Fruit fly (Drosophila melanogaster) whole organism, prepupa: ENCODE measurements around the gene CG6142.
A peak's percentile ranks its signal among the peaks of the same experiment; 100 is the strongest.

Experiments
- Blimp-1 ChIP-seq: fragments of 200-800 bp; sonication (Bioruptor generic); optimal IDR thresholded peaks from 3 replicates; lab custom pipeline; 2017; ENCODE audit warnings: missing biosample characterization, missing genetic modification characterization, mild to moderate bottlenecking, moderate library complexity, missing genetic modification reagents
- CG10631 ChIP-seq: fragments of 200-800 bp; sonication (Bioruptor generic); optimal IDR thresholded peaks from 2 replicates; lab custom pipeline; 2016; ENCODE audit warnings: missing biosample characterization, missing genetic modification characterization
- CG15336 ChIP-seq: fragments of 200-800 bp; sonication (Bioruptor generic); IDR thresholded peaks from 2 replicates; pipeline ENCODE4 v1.3.6; 2022; ENCODE audit warnings: missing biosample characterization, missing genetic modification characterization
- CG1621 ChIP-seq: fragments of 200-800 bp; sonication (Bioruptor generic); optimal IDR thresholded peaks from 3 replicates; lab custom pipeline; 2018; ENCODE audit warnings: missing biosample characterization, mild to moderate bottlenecking, missing genetic modification characterization
- CG16779 ChIP-seq: fragments of 200-800 bp; sonication (Bioruptor generic); optimal IDR thresholded peaks from 3 replicates; lab custom pipeline; 2017; ENCODE audit warnings: missing biosample characterization, mild to moderate bottlenecking, missing genetic modification characterization
- CG31627 ChIP-seq: fragments of 200-800 bp; sonication (Bioruptor generic); optimal IDR thresholded peaks from 3 replicates; lab custom pipeline; 2016; ENCODE audit warnings: missing biosample characterization, missing genetic modification characterization
- CG32006 ChIP-seq: fragments of 200-800 bp; sonication (Bioruptor generic); optimal IDR thresholded peaks from 3 replicates; lab custom pipeline; 2017; ENCODE audit warnings: missing biosample characterization, mild to moderate bottlenecking, missing genetic modification characterization
- CG3919 ChIP-seq: fragments of 200-800 bp; sonication (Bioruptor generic); optimal IDR thresholded peaks from 3 replicates; lab custom pipeline; 2016; ENCODE audit warnings: missing biosample characterization, missing genetic modification characterization
- CG6163 ChIP-seq: fragments of 200-800 bp; sonication (Bioruptor generic); IDR thresholded peaks from 3 replicates; pipeline ENCODE4 v1.3.6; 2022; ENCODE audit warnings: missing biosample characterization, missing genetic modification characterization
- CG6276 ChIP-seq: fragments of 200-800 bp; sonication (Bioruptor generic); optimal IDR thresholded peaks from 2 replicates; lab custom pipeline; 2017; ENCODE audit warnings: missing biosample characterization, mild to moderate bottlenecking, missing genetic modification characterization
- CG6792 ChIP-seq: fragments of 200-800 bp; sonication (Bioruptor generic); optimal IDR thresholded peaks from 3 replicates; lab custom pipeline; 2016; ENCODE audit warnings: missing biosample characterization, missing genetic modification characterization
- CG6808 ChIP-seq: fragments of 200-800 bp; sonication (Bioruptor generic); optimal IDR thresholded peaks from 3 replicates; lab custom pipeline; 2017; ENCODE audit warnings: missing biosample characterization, missing genetic modification characterization, mild to moderate bottlenecking, moderate library complexity, missing genetic modification reagents
- CG7368 ChIP-seq: fragments of 200-800 bp; sonication (Bioruptor generic); optimal IDR thresholded peaks from 3 replicates; lab custom pipeline; 2016; ENCODE audit warnings: missing biosample characterization, missing genetic modification characterization
- CG8119 ChIP-seq: fragments of 200-800 bp; sonication (Bioruptor generic); IDR thresholded peaks from 3 replicates; pipeline ENCODE4 v1.3.6; 2022; ENCODE audit warnings: missing biosample characterization, missing genetic modification characterization
- CG8319 ChIP-seq: fragments of 200-800 bp; sonication (Bioruptor generic); optimal IDR thresholded peaks from 3 replicates; lab custom pipeline; 2016; ENCODE audit warnings: missing biosample characterization, missing genetic modification characterization
- CG8632 ChIP-seq: fragments of 200-800 bp; sonication (Bioruptor generic); optimal IDR thresholded peaks from 3 replicates; lab custom pipeline; 2016; ENCODE audit warnings: missing biosample characterization, missing genetic modification characterization
- CG9139 ChIP-seq: fragments of 200-800 bp; sonication (Bioruptor generic); optimal IDR thresholded peaks from 3 replicates; lab custom pipeline; 2017; ENCODE audit warnings: missing biosample characterization, mild to moderate bottlenecking, missing genetic modification characterization
- Eip75B ChIP-seq: fragments of 200-800 bp; sonication (Bioruptor generic); optimal IDR thresholded peaks from 3 replicates; lab custom pipeline; 2016; ENCODE audit warnings: missing biosample characterization, missing genetic modification characterization
- Eip78C ChIP-seq: fragments of 200-800 bp; sonication (Bioruptor generic); peaks from one replicate; lab custom pipeline; 2016; ENCODE audit warnings: missing biosample characterization, missing genetic modification characterization
- Eip93F ChIP-seq: fragments of 200-800 bp; sonication (Bioruptor generic); optimal IDR thresholded peaks from 2 replicates; lab custom pipeline; 2016; ENCODE audit warnings: missing biosample characterization, mild to moderate bottlenecking, missing genetic modification characterization
- Ets21C ChIP-seq: fragments of 200-800 bp; sonication (Bioruptor generic); optimal IDR thresholded peaks from 3 replicates; lab custom pipeline; 2016; ENCODE audit warnings: missing biosample characterization, missing genetic modification characterization
- Ets96B ChIP-seq: fragments of 200-800 bp; optimal IDR thresholded peaks from 2 replicates; lab custom pipeline; 2019; ENCODE audit warnings: missing biosample characterization, mild to moderate bottlenecking, missing genetic modification characterization, moderate library complexity
- Gug ChIP-seq: fragments of 200-800 bp; sonication (Bioruptor generic); IDR thresholded peaks from 2 replicates; pipeline ENCODE4 v1.3.6; 2022; ENCODE audit warnings: missing biosample characterization, missing genetic modification characterization
- Hr38 ChIP-seq: sonication (Bioruptor generic); optimal IDR thresholded peaks from 2 replicates; lab custom pipeline; 2016; ENCODE audit warnings: missing biosample characterization, missing genetic modification characterization
- Hr39 ChIP-seq: fragments of 200-800 bp; sonication (Bioruptor generic); optimal IDR thresholded peaks from 2 replicates; lab custom pipeline; 2016; ENCODE audit warnings: missing biosample characterization, missing genetic modification characterization
- Hr4 ChIP-seq: fragments of 200-800 bp; sonication (Bioruptor generic); optimal IDR thresholded peaks from 3 replicates; lab custom pipeline; 2016; ENCODE audit warnings: missing biosample characterization, missing genetic modification characterization
- Lpt ChIP-seq: fragments of 200-800 bp; sonication (Bioruptor generic); optimal IDR thresholded peaks from 3 replicates; lab custom pipeline; 2016; ENCODE audit warnings: missing biosample characterization, missing genetic modification characterization
- Met ChIP-seq: fragments of 200-800 bp; sonication (Bioruptor generic); optimal IDR thresholded peaks from 3 replicates; lab custom pipeline; 2016; ENCODE audit warnings: missing biosample characterization, missing genetic modification characterization
- OdsH ChIP-seq: fragments of 200-800 bp; sonication (Bioruptor generic); optimal IDR thresholded peaks from 3 replicates; lab custom pipeline; 2016; ENCODE audit warnings: missing biosample characterization, missing genetic modification characterization
- Smox ChIP-seq: fragments of 200-800 bp; sonication (Bioruptor generic); optimal IDR thresholded peaks from 3 replicates; lab custom pipeline; 2016; ENCODE audit warnings: missing biosample characterization, missing genetic modification characterization
- Sox102F ChIP-seq: fragments of 200-800 bp; sonication (Bioruptor generic); optimal IDR thresholded peaks from 2 replicates; lab custom pipeline; 2016; ENCODE audit warnings: missing biosample characterization, mild to moderate bottlenecking, missing genetic modification characterization
- Sox14 ChIP-seq: fragments of 200-800 bp; sonication (Bioruptor generic); optimal IDR thresholded peaks from 3 replicates; lab custom pipeline; 2016; ENCODE audit warnings: missing biosample characterization, missing genetic modification characterization
- Sox15 ChIP-seq: fragments of 200-800 bp; sonication (Bioruptor generic); optimal IDR thresholded peaks from 3 replicates; lab custom pipeline; 2016; ENCODE audit warnings: missing biosample characterization, missing genetic modification characterization
- achi ChIP-seq: fragments of 200-800 bp; sonication (Bioruptor generic); optimal IDR thresholded peaks from 3 replicates; lab custom pipeline; 2016; ENCODE audit warnings: missing biosample characterization, missing genetic modification characterization
- acj6 ChIP-seq: fragments of 200-800 bp; sonication (Bioruptor generic); optimal IDR thresholded peaks from 3 replicates; lab custom pipeline; 2016; ENCODE audit warnings: missing biosample characterization, missing genetic modification characterization
- cyc ChIP-seq: fragments of 200-800 bp; sonication (Bioruptor generic); optimal IDR thresholded peaks from 3 replicates; lab custom pipeline; 2016; ENCODE audit warnings: missing biosample characterization, missing genetic modification characterization
- eg ChIP-seq: fragments of 200-800 bp; sonication (Bioruptor generic); IDR thresholded peaks from 3 replicates; pipeline ENCODE4 v1.3.6; 2022; ENCODE audit warnings: missing biosample characterization, missing genetic modification characterization
- fd85E ChIP-seq: fragments of 200-800 bp; sonication (Bioruptor generic); optimal IDR thresholded peaks from 3 replicates; lab custom pipeline; 2016; ENCODE audit warnings: missing biosample characterization, missing genetic modification characterization
- lz ChIP-seq: fragments of 200-800 bp; sonication (Bioruptor generic); optimal IDR thresholded peaks from 3 replicates; lab custom pipeline; 2016; ENCODE audit warnings: missing biosample characterization, missing genetic modification characterization
- net ChIP-seq: fragments of 200-800 bp; sonication (Bioruptor generic); optimal IDR thresholded peaks from 3 replicates; lab custom pipeline; 2016; ENCODE audit warnings: missing biosample characterization, missing genetic modification characterization
- pdm3 ChIP-seq: fragments of 200-800 bp; sonication (Bioruptor generic); optimal IDR thresholded peaks from 3 replicates; lab custom pipeline; 2016; ENCODE audit warnings: missing biosample characterization, missing genetic modification characterization
- salr ChIP-seq, 2 experiments: fragments of 200-800 bp; sonication (Bioruptor generic); optimal IDR thresholded peaks; 3 replicates each; lab custom pipeline; 2016 to 2018; ENCODE audit warnings: missing biosample characterization in 2 of 2, missing genetic modification characterization in 2 of 2, mild to moderate bottlenecking in 1 of 2
- svp ChIP-seq: fragments of 200-800 bp; sonication (Bioruptor generic); peaks from one replicate; lab custom pipeline; 2016; ENCODE audit warnings: missing biosample characterization, missing genetic modification characterization
- vri ChIP-seq: fragments of 200-800 bp; sonication (Bioruptor generic); optimal IDR thresholded peaks from 3 replicates; lab custom pipeline; 2016; ENCODE audit warnings: missing biosample characterization, mild to moderate bottlenecking, missing genetic modification characterization

The CG6142 gene

dm6 chr3R:26132854-26133253, at the start of gene CG6142:
TSS of gene CG6142 (plus strand) at chr3R:26133154.
- no peak for TF ChIP-seq CG31627 (GFP tag; lab: Kevin White, UChicago)
- peak; percentile 1 for TF ChIP-seq CG1621 (tag; lab: Kevin White, UChicago)

dm6 chr3R:26095551-26095950, 37.4 kb upstream of the CG6142 start:
- TF ChIP-seq Smox (GFP tag; lab: Kevin White, UChicago) (no peak), Eip78C (peak; percentile 53), svp (GFP tag; lab: Kevin White, UChicago) (peak; percentile 51), Sox15 (GFP tag; lab: Kevin White, UChicago) (no peak)

dm6 chr3R:26096192-26096591, 36.8 kb upstream of the CG6142 start:
- TF ChIP-seq CG3919 (GFP tag; lab: Kevin White, UChicago) (peak; percentile 72), eg (GFP tag; lab: Robert Waterston, UW) (no peak)

dm6 chr3R:26098502-26099210, 34.3 kb upstream of the CG6142 start, which contains the start of gene dysf:
TSS of gene dysf (minus strand) at chr3R:26098711.
- peak; percentile 70 for TF ChIP-seq CG6792 (GFP tag; lab: Kevin White, UChicago)
- peak; percentile 55 for TF ChIP-seq CG9139 (GFP tag; lab: Kevin White, UChicago)
- no peak for TF ChIP-seq Eip75B (GFP tag; lab: Kevin White, UChicago)
- TF ChIP-seq Met (GFP tag; lab: Kevin White, UChicago), result peak; percentile 52
- no peak for TF ChIP-seq fd85E
- peak; percentile 11 for TF ChIP-seq CG31627 (GFP tag; lab: Kevin White, UChicago)
- TF ChIP-seq Hr4, result peak; percentile 34
- TF ChIP-seq lz (GFP tag; lab: Kevin White, UChicago), result peak; percentile 33
- TF ChIP-seq CG16779 (tag; lab: Kevin White, UChicago), result peak; percentile 37
- peak in 1 of 2 experiments; percentile 77 for TF ChIP-seq salr (GFP tag; optimal IDR thresholded peaks at IDR 0.05; lab: Kevin White, UChicago)
- TF ChIP-seq Hr39 (GFP tag; lab: Kevin White, UChicago), result peak; percentile 27
- TF ChIP-seq svp (GFP tag; lab: Kevin White, UChicago), result peak; percentile 69
- TF ChIP-seq cyc, result peak; percentile 50
- peak; percentile 57 for TF ChIP-seq CG8319 (GFP tag; lab: Kevin White, UChicago)
- TF ChIP-seq Hr38 (GFP tag; lab: Kevin White, UChicago), result no peak
- TF ChIP-seq CG6808 (GFP tag; lab: Kevin White, UChicago), result peak; percentile 77
- peak; percentile 44; the same call in 2 of the 3 replicates for TF ChIP-seq eg (GFP tag; lab: Robert Waterston, UW)
- TF ChIP-seq CG10631, result peak; percentile 83
- peak; percentile 26 for TF ChIP-seq Eip93F (GFP tag; lab: Kevin White, UChicago)
- no peak for TF ChIP-seq Gug
- peak; percentile 73 for TF ChIP-seq OdsH (GFP tag; lab: Kevin White, UChicago)
- TF ChIP-seq Sox15 (GFP tag; lab: Kevin White, UChicago), result peak; percentile 10
- TF ChIP-seq pdm3, result peak; percentile 37
- TF ChIP-seq net, result peak; percentile 23
- peak; percentile 90 for TF ChIP-seq CG32006 (GFP tag; lab: Kevin White, UChicago)
- no peak for TF ChIP-seq Ets21C (GFP tag; lab: Kevin White, UChicago)
- TF ChIP-seq Eip78C, result peak; percentile 84
- peak; percentile 61 for TF ChIP-seq Lpt (GFP tag; lab: Kevin White, UChicago)
- TF ChIP-seq acj6, result peak; percentile 76
- peak; percentile 27 for TF ChIP-seq Sox102F (GFP tag; lab: Kevin White, UChicago)
- peak; percentile 69 for TF ChIP-seq Blimp-1 (GFP tag; lab: Kevin White, UChicago)
- no peak for TF ChIP-seq Sox14 (GFP tag; lab: Kevin White, UChicago)
- TF ChIP-seq Ets96B (tag; lab: Kevin White, UChicago), result peak; percentile 85
- TF ChIP-seq achi (GFP tag; lab: Kevin White, UChicago), result peak; percentile 78
- peak; percentile 88 for TF ChIP-seq CG8119
- peak; percentile 31 for TF ChIP-seq CG1621 (tag; lab: Kevin White, UChicago)
- peak; percentile 82 for TF ChIP-seq CG8632 (GFP tag; lab: Kevin White, UChicago)
- TF ChIP-seq CG6276 (GFP tag; lab: Kevin White, UChicago), result peak; percentile 71
- peak; percentile 69 for TF ChIP-seq CG15336
- peak; percentile 48 for TF ChIP-seq CG7368 (GFP tag; lab: Kevin White, UChicago)
- TF ChIP-seq vri, result peak; percentile 16
- TF ChIP-seq CG6163 (GFP tag; lab: Robert Waterston, UW), result peak; percentile 18; the same call in 1 of the 3 replicates
- peak; percentile 50 for TF ChIP-seq Smox (GFP tag; lab: Kevin White, UChicago)
